Fruit fly (Drosophila melanogaster): ENCODE data around the gene lmgA.

Gene lmgA

DNA sequence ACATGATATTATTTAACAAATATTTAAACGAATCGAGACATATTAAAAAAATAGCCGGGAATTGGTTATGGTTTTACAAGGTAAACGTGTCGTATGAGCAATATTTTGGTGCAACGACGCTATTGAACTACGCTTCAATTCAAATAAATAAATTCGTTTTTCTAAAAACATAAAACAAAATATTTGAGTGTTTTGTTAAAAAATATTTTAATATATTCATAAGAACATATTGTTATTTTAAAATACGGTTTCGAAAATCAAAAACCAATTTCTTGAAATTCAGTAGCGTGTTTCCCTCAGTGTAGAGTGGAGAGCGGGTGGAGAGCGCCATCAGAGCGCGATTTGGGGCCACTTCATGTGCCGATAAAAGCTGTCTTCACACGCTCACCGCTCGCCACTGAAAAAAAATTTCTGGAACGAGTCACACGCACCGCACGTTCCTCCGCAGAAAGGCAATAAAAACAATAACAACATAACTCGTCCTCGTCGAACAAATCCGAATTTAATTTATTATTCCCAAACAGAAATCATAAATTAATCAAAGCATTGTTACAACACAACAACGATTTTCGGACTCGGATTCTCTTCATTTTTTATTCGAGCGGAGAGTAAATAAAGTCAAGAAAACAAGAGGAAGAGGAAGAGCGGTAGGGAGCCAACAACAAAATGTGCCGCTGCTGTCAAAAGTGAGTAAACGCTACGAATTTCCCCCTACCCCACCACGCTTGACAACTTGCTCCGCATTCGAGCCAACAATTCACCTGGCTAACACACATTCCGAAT lies 7.2 kb upstream of the lmgA start (continued):
- TF ChIP-seq CG4404 (GFP tag; IDR thresholded peaks at IDR 0.05) (peak; percentile 67), CG1832 (GFP tag; optimal IDR thresholded peaks at IDR 0.05) (no peak), bowl (GFP tag; IDR thresholded peaks at IDR 0.05) (no peak), C15 (GFP tag; IDR thresholded peaks at IDR 0.05) (no peak; the same call in 1 of the 3 replicates), az2 (GFP tag; optimal IDR thresholded peaks at IDR 0.05) (peak; percentile 87), CG10462 (GFP tag; optimal IDR thresholded peaks at IDR 0.05) (peak; percentile 40), MTF-1 (GFP tag; optimal IDR thresholded peaks at IDR 0.05; ENCODE audit: borderline replicate concordance) (peak; percentile 65), CG34376 (GFP tag; optimal IDR thresholded peaks at IDR 0.05) (peak; percentile 74), Doc2 (GFP tag; IDR thresholded peaks at IDR 0.05) (no peak), CG34224 (GFP tag; IDR thresholded peaks at IDR 0.05; ENCODE audit: partially characterized antibody) (0 out of 3 replicates have a peak, but pooled peaks have one; percentile 11), CG30431 (GFP tag; optimal IDR thresholded peaks at IDR 0.05) (peak; percentile 79), Rx (GFP tag; IDR thresholded peaks at IDR 0.05) (peak; percentile 45; the same call in 1 of the 2 replicates), CG4617 (GFP tag; optimal IDR thresholded peaks at IDR 0.05; ENCODE audit: borderline replicate concordance) (peak; percentile 19), lmd (GFP tag; IDR thresholded peaks at IDR 0.05) (peak; percentile 85), nau (GFP tag; optimal IDR thresholded peaks at IDR 0.05) (peak; percentile 9), CG14710 (tag; optimal IDR thresholded peaks at IDR 0.05) (peak; percentile 95), NC2β (GFP tag; optimal IDR thresholded peaks at IDR 0.05) (no peak), Atf3 (GFP tag; optimal IDR thresholded peaks at IDR 0.05) (no peak), gro (GFP tag; optimal IDR thresholded peaks at IDR 0.05) (peak; percentile 8), CG11723 (GFP tag; optimal IDR thresholded peaks at IDR 0.05) (peak; percentile 91), ind (GFP tag; optimal IDR thresholded peaks at IDR 0.05) (peak; percentile 84), zfh1 (GFP tag; IDR thresholded peaks at IDR 0.05) (peak; percentile 60), CG10267 (tag; optimal IDR thresholded peaks at IDR 0.05) (peak; percentile 88), gem (tag; optimal IDR thresholded peaks at IDR 0.05) (peak; percentile 97), Dfd (GFP tag; optimal IDR thresholded peaks at IDR 0.05) (no peak), cad (GFP tag; optimal IDR thresholded peaks at IDR 0.05) (peak; percentile 13), Dref (GFP tag; IDR thresholded peaks at IDR 0.05) (no peak), CHES-1-like (GFP tag; optimal IDR thresholded peaks at IDR 0.05) (no peak), CG17385 (GFP tag; optimal IDR thresholded peaks at IDR 0.05) (peak; percentile 83), Fer1 (GFP tag; optimal IDR thresholded peaks at IDR 0.05) (peak; percentile 87), br (optimal IDR thresholded peaks at IDR 0.05) (no peak), CG15269 (tag; optimal IDR thresholded peaks at IDR 0.05) (peak; percentile 95), CG4707 (GFP tag; optimal IDR thresholded peaks at IDR 0.05) (peak; percentile 7), PHDP (tag; optimal IDR thresholded peaks at IDR 0.05) (peak; percentile 94), CG10147 (GFP tag; optimal IDR thresholded peaks at IDR 0.05) (peak; percentile 92), scrt (GFP tag; optimal IDR thresholded peaks at IDR 0.05) (peak; percentile 89), CG31224 (GFP tag; IDR thresholded peaks at IDR 0.05) (peak; percentile 73), CG11085 (GFP tag; IDR thresholded peaks at IDR 0.05) (no peak), Dip2 (GFP tag; IDR thresholded peaks at IDR 0.05) (0 out of 2 replicates have a peak, but pooled peaks have one; percentile 44), CG10979 (tag; optimal IDR thresholded peaks at IDR 0.05) (peak; percentile 95), tup (GFP tag; optimal IDR thresholded peaks at IDR 0.05) (peak; percentile 33), HLH54F (GFP tag; optimal IDR thresholded peaks at IDR 0.05) (peak; percentile 51), Hsf (GFP tag; optimal IDR thresholded peaks at IDR 0.05) (peak; percentile 77), CG7987 (GFP tag; optimal IDR thresholded peaks at IDR 0.05) (peak; percentile 56), cwo (GFP tag; optimal IDR thresholded peaks at IDR 0.05) (peak; percentile 87), Optix (GFP tag; IDR thresholded peaks at IDR 0.05) (peak; percentile 62; the same call in 2 of the 3 replicates), HLH4C (GFP tag; IDR thresholded peaks at IDR 0.05; ENCODE audit: partially characterized antibody) (no peak), eyg (GFP tag; optimal IDR thresholded peaks at IDR 0.05) (no peak), Poxn (GFP tag; IDR thresholded peaks at IDR 0.05) (peak; percentile 63)
